Worm (Caenorhabditis elegans) whole organism, late embryonic: Measurements from ENCODE around the gene F09E10.1.

Source experiments
- ceh-2 ChIP-seq: sonication (generic microtip); optimal IDR thresholded peaks from 2 replicates; lab custom pipeline; 2016; ENCODE audit warnings: missing genotype, missing genetic modification characterization, missing compliant biosample characterization
- fkh-6 ChIP-seq: sonication (generic microtip); optimal IDR thresholded peaks from 2 replicates; lab custom pipeline; 2016; ENCODE audit warnings: missing genetic modification characterization, missing compliant biosample characterization
- hlh-13 ChIP-seq: fragments of 200-800 bp; sonication (Bioruptor generic); optimal IDR thresholded peaks from 2 replicates; lab custom pipeline; 2018; ENCODE audit warnings: mild to moderate bottlenecking, missing genetic modification characterization, missing compliant biosample characterization
- hlh-8 ChIP-seq: sonication (generic microtip); optimal IDR thresholded peaks from 2 replicates; lab custom pipeline; 2016; ENCODE audit warnings: missing genotype, missing genetic modification characterization, missing compliant biosample characterization
- lim-6 ChIP-seq: sonication (generic microtip); optimal IDR thresholded peaks from 2 replicates; lab custom pipeline; 2016; ENCODE audit warnings: missing genetic modification characterization, missing compliant biosample characterization
- ttx-3 ChIP-seq: sonication (generic microtip); optimal IDR thresholded peaks from 2 replicates; lab custom pipeline; 2016; ENCODE audit warnings: missing genetic modification reagents, missing genetic modification characterization, missing compliant biosample characterization
- unc-86 ChIP-seq: sonication (generic microtip); optimal IDR thresholded peaks from 2 replicates; lab custom pipeline; 2016; ENCODE audit warnings: missing genetic modification characterization, missing compliant biosample characterization

DNA sequence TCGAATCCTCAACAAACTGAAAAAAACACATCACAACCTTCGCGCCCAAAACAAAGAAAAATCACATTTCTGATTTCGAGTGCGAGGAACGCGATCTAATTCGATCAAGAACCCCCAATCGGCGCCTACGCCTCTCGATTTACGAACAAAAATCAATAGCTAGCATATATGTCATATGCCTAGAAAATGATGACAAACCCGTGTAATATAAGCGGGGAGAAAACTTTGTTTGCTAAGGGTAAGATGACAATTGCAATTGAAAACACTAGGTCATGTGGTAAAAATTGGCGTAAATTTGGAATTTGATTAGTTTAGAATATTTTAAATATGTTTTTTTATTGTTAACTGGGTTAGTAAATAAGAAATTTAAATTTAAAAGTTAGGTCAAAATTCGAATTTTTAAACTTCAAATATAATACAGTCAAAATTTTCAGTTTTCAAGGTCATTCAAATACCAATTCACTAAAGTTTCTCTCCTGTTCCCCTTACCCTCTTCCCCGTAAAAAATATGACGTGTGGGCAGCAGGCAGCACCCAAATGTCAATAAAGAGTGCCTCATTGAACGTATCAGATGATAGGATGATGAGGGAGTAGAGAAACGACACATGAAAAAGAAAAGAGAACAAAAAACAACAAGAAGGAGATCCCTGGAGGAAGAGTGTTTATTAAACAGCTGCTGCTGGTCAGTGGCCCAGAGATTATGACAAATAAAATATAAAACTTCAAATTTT lies 46.1 kb upstream of the F09E10.1 start:
- no peak for TF ChIP-seq unc-86 (tag; lab: Kevin White, UChicago)
- TF ChIP-seq ttx-3: no peak
- no peak for TF ChIP-seq lim-6 (tag; lab: Kevin White, UChicago)
- no peak for TF ChIP-seq ceh-2
- no peak for TF ChIP-seq hlh-8 (tag; lab: Kevin White, UChicago)
- TF ChIP-seq hlh-13 (GFP tag; lab: Kevin White, UChicago): no peak
- TF ChIP-seq fkh-6: no peak
